Fruit fly (Drosophila melanogaster) S2 (cell line): ENCODE data around the gene bdl.

Experiments
- CG8478 ChIP-seq: fragments of >200 bp; optimal IDR thresholded peaks from 2 replicates; lab custom pipeline; 2018
- CTCF ChIP-seq, 2 experiments: fragments of >200 bp; optimal IDR thresholded peaks; 2 replicates each; lab custom pipeline; 2018

- TF ChIP-seq CTCF (optimal IDR thresholded peaks at IDR 0.05; lab: Kevin White, UChicago), result no peak
- TF ChIP-seq CG8478, result no peak
Measured at dm6 chr2L:4296887-4297286, 27.5 kb upstream of the bdl start.
